Fruit fly (Drosophila melanogaster) whole organism, prepupa: ENCODE measurements around the gene CG16815.

ENCODE experiments used
- CG11902 ChIP-seq: fragments of 200-800 bp; sonication (Bioruptor generic); optimal IDR thresholded peaks from 3 replicates; lab custom pipeline; 2016; ENCODE audit warnings: missing biosample characterization, missing genetic modification characterization
- CG3032 ChIP-seq: fragments of 200-800 bp; optimal IDR thresholded peaks from 2 replicates; lab custom pipeline; 2019; ENCODE audit warnings: missing biosample characterization, mild to moderate bottlenecking, missing genetic modification characterization, moderate library complexity
- CG9139 ChIP-seq: fragments of 200-800 bp; sonication (Bioruptor generic); optimal IDR thresholded peaks from 3 replicates; lab custom pipeline; 2017; ENCODE audit warnings: missing biosample characterization, mild to moderate bottlenecking, missing genetic modification characterization
- Hr38 ChIP-seq: sonication (Bioruptor generic); optimal IDR thresholded peaks from 2 replicates; lab custom pipeline; 2016; ENCODE audit warnings: missing biosample characterization, missing genetic modification characterization
- Hr39 ChIP-seq: fragments of 200-800 bp; sonication (Bioruptor generic); optimal IDR thresholded peaks from 2 replicates; lab custom pipeline; 2016; ENCODE audit warnings: missing biosample characterization, missing genetic modification characterization
- OdsH ChIP-seq: fragments of 200-800 bp; sonication (Bioruptor generic); optimal IDR thresholded peaks from 3 replicates; lab custom pipeline; 2016; ENCODE audit warnings: missing biosample characterization, missing genetic modification characterization
- fd85E ChIP-seq: fragments of 200-800 bp; sonication (Bioruptor generic); optimal IDR thresholded peaks from 3 replicates; lab custom pipeline; 2016; ENCODE audit warnings: missing biosample characterization, missing genetic modification characterization

DNA sequence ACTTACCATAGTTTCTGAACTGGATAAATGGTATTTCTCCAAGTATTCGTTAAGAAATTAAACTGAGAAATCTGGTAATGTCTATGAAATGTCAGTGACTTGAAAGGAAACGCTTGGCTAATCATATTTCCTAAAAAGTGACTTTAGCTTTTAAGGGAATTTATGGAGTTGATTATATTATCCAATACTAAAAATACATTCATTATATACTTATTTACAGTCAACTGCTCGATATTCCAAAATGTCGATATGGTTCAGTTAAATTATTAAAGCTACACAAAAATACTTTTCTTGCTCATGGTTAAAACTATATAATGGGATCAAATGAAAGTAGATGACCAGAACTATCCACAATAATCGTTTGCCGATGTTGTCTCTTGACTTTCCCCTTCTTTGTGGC, 36.1 kb downstream of the CG16815 start, which contains the start of gene CG31848:
- no peak for TF ChIP-seq fd85E (GFP tag; lab: Kevin White, UChicago)
- no peak for TF ChIP-seq CG9139 (GFP tag; lab: Kevin White, UChicago)
- no peak for TF ChIP-seq CG11902 (GFP tag; lab: Kevin White, UChicago)
- TF ChIP-seq Hr38 (GFP tag; lab: Kevin White, UChicago), result no peak
- no peak for TF ChIP-seq Hr39 (GFP tag; lab: Kevin White, UChicago)
- TF ChIP-seq CG3032, result no peak
- TF ChIP-seq OdsH (GFP tag; lab: Kevin White, UChicago), result no peak
